Worm (Caenorhabditis elegans): ENCODE results near the gene C31H1.1.

C31H1.1 gene

DNA sequence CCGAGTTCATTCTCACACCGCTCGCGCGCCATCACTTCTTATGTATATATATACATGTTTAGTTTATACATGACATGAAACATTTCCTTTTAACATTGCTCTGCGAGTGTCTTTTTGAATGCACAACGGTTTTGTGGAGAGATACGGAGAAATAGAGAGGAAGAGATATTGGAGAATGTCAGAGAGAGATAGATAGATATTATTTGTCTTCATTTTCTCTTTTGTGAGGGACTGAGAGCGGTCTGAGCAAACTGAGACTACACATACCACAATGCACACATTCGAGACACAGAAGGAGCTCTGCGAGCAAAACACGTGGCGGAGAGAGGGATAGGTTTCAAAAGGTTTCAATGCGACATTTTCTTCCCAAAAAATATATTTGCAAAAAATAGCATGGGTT is 44.0 kb upstream of the C31H1.1 start (continued):
- TF ChIP-seq lin-15B (tag; optimal IDR thresholded peaks at IDR 0.05): no peak
- no peak for TF ChIP-seq fkh-10 (GFP tag; optimal IDR thresholded peaks at IDR 0.05)
- no peak for TF ChIP-seq ceh-8 (GFP tag; optimal IDR thresholded peaks at IDR 0.05)
- no peak for TF ChIP-seq pqm-1 (tag; optimal IDR thresholded peaks at IDR 0.05)
- peak; percentile 35 for TF ChIP-seq mep-1 (tag; optimal IDR thresholded peaks at IDR 0.05)
- no peak for TF ChIP-seq elt-3 (tag; optimal IDR thresholded peaks at IDR 0.05)
- no peak for TF ChIP-seq snpc-4 (tag; optimal IDR thresholded peaks at IDR 0.05)
- peak; percentile 39 for TF ChIP-seq dsc-1 (tag; optimal IDR thresholded peaks at IDR 0.05)
- no peak for TF ChIP-seq ces-1 (GFP tag; optimal IDR thresholded peaks at IDR 0.05)
- TF ChIP-seq ceh-90 (tag; optimal IDR thresholded peaks at IDR 0.05): no peak
- no peak for TF ChIP-seq vab-15 (tag; optimal IDR thresholded peaks at IDR 0.05)
- TF ChIP-seq swsn-7 (tag; optimal IDR thresholded peaks at IDR 0.05): peak; percentile 6
- TF ChIP-seq nhr-47 (tag; optimal IDR thresholded peaks at IDR 0.05): no peak
- peak in 1 of 2 experiments; percentile 14 for TF ChIP-seq egl-27 (tag; optimal IDR thresholded peaks at IDR 0.05)
- no peak for TF ChIP-seq nhr-12 (tag; optimal IDR thresholded peaks at IDR 0.05)
- TF ChIP-seq lsy-2 (tag; optimal IDR thresholded peaks at IDR 0.05): peak; percentile 17 to 54
- TF ChIP-seq efl-1 (optimal IDR thresholded peaks at IDR 0.05): peak; percentile 15 to 23
- TF ChIP-seq efl-1 (GFP tag; optimal IDR thresholded peaks at IDR 0.05 in 1 of 2): peak in 1 of 2 experiments; percentile 83
- TF ChIP-seq elt-2 (tag; optimal IDR thresholded peaks at IDR 0.05): no peak
- no peak for TF ChIP-seq alr-1 (tag; optimal IDR thresholded peaks at IDR 0.05; ENCODE audit: borderline replicate concordance)
- TF ChIP-seq blmp-1 (tag; optimal IDR thresholded peaks at IDR 0.05): no peak
- TF ChIP-seq rnt-1 (tag; optimal IDR thresholded peaks at IDR 0.05): peak; percentile 6
- peak; percentile 16; the same call in 1 of the 2 replicates for TF ChIP-seq nhr-19 (GFP tag; conservative IDR thresholded peaks at IDR 0.05)
- no peak for TF ChIP-seq hpl-2 (GFP tag; optimal IDR thresholded peaks at IDR 0.05)
- TF ChIP-seq unc-62 (GFP tag; optimal IDR thresholded peaks at IDR 0.05): no peak
- peak in 2 of 3 experiments; percentile 19 to 60 for TF ChIP-seq ceh-82 (tag; optimal IDR thresholded peaks at IDR 0.05)
- TF ChIP-seq lin-14 (GFP tag; optimal IDR thresholded peaks at IDR 0.05): peak; percentile 76
- peak; percentile 15 for TF ChIP-seq egl-13 (tag; optimal IDR thresholded peaks at IDR 0.05)
- TF ChIP-seq nhr-11 (tag; optimal IDR thresholded peaks at IDR 0.05): no peak
- TF ChIP-seq C04F5.9 (tag; optimal IDR thresholded peaks at IDR 0.05): no peak
- peak in 1 of 2 experiments; percentile 49 for TF ChIP-seq mdl-1 (tag; optimal IDR thresholded peaks at IDR 0.05)

DNA sequence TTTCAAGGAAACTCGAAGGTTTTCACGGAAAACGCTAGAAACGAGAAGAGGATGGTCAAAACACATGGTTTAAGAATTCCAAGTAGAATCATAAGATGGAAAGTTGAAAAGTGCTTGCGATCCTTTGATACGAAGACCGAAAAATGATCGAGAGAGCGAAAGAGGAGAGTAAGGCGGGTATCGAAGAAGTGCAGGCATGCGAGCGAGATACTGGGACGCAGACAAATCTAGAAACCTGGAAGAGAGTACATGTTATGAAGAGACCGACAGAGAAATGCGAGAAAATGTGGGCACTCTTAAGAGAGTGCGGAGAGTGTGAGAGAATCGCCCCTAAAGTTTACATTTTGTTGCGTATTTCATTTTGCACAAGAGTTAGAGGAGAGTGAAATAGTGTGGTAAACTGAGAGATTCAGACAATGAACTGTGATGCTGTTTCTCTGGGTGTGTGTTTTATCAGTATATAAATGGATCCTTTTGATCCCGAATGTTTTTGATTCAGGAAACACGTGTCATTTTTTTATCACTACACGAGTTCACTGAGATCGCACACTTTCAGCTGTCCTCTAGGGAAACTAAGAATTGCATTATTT is 43.2 kb upstream of the C31H1.1 start:
- TF ChIP-seq fkh-4 (tag; optimal IDR thresholded peaks at IDR 0.05; ENCODE audit: borderline replicate concordance): no peak
- no peak for TF ChIP-seq unc-130 (tag; optimal IDR thresholded peaks at IDR 0.05)
- TF ChIP-seq nhr-237 (tag; optimal IDR thresholded peaks at IDR 0.05): no peak
- TF ChIP-seq vab-15 (tag; optimal IDR thresholded peaks at IDR 0.05): no peak
- TF ChIP-seq ceh-63 (GFP tag; optimal IDR thresholded peaks at IDR 0.05): no peak
- TF ChIP-seq elt-2 (tag; optimal IDR thresholded peaks at IDR 0.05): peak; percentile 85
- no peak for TF ChIP-seq zip-4 (GFP tag; optimal IDR thresholded peaks at IDR 0.05)
- TF ChIP-seq swsn-7 (tag; optimal IDR thresholded peaks at IDR 0.05): peak; percentile 89
- no peak for TF ChIP-seq nhr-28 (tag; optimal IDR thresholded peaks at IDR 0.05)
- TF ChIP-seq lin-14 (GFP tag; optimal IDR thresholded peaks at IDR 0.05): peak; percentile 94
- TF ChIP-seq lir-3 (tag; optimal IDR thresholded peaks at IDR 0.05; ENCODE audit: poor library complexity): peak; percentile 29
- no peak for TF ChIP-seq zag-1 (tag; optimal IDR thresholded peaks at IDR 0.05)
- peak; percentile 35 for TF ChIP-seq ceh-8 (GFP tag; optimal IDR thresholded peaks at IDR 0.05)
- TF ChIP-seq unc-30 (tag; optimal IDR thresholded peaks at IDR 0.05): no peak
- TF ChIP-seq egl-13 (tag; optimal IDR thresholded peaks at IDR 0.05): peak; percentile 74
- TF ChIP-seq ces-1 (GFP tag; optimal IDR thresholded peaks at IDR 0.05): no peak
- peak; percentile 53; the same call in 1 of the 2 replicates for TF ChIP-seq grh-1 (GFP tag; IDR thresholded peaks at IDR 0.05)
- peak; percentile 58 for TF ChIP-seq sup-37 (GFP tag; optimal IDR thresholded peaks at IDR 0.05)
- TF ChIP-seq efl-1 (optimal IDR thresholded peaks at IDR 0.05): peak; percentile 74 to 84
- TF ChIP-seq efl-1 (GFP tag; optimal IDR thresholded peaks at IDR 0.05 in 1 of 2): peak; percentile 45 to 94
- TF ChIP-seq ztf-11 (tag; optimal IDR thresholded peaks at IDR 0.05): no peak
- peak; percentile 15 for TF ChIP-seq lin-39 (tag; optimal IDR thresholded peaks at IDR 0.05)
- TF ChIP-seq mef-2 (tag; optimal IDR thresholded peaks at IDR 0.05): no peak
- no peak for TF ChIP-seq efl-3 (GFP tag; optimal IDR thresholded peaks at IDR 0.05)
- no peak for TF ChIP-seq alr-1 (tag; optimal IDR thresholded peaks at IDR 0.05; ENCODE audit: borderline replicate concordance)
- TF ChIP-seq sptf-1 (tag; optimal IDR thresholded peaks at IDR 0.05): no peak
- no peak for TF ChIP-seq mab-9 (GFP tag; IDR thresholded peaks at IDR 0.05)
- no peak for TF ChIP-seq C34B4.2 (tag; optimal IDR thresholded peaks at IDR 0.05)
- peak; percentile 69 for TF ChIP-seq mep-1 (tag; optimal IDR thresholded peaks at IDR 0.05)
- TF ChIP-seq dpl-1 (GFP tag; optimal IDR thresholded peaks at IDR 0.05): peak; percentile 28 to 58 (median 41)

Measured in whole organism, L1 larva.